Fruit fly (Drosophila melanogaster) whole organism, prepupa: ENCODE data around the gene CG10286.

ENCODE experiments used
- CG11762 ChIP-seq: fragments of 200-800 bp; sonication (Bioruptor generic); optimal IDR thresholded peaks from 3 replicates; lab custom pipeline; 2016; ENCODE audit warnings: missing biosample characterization, missing genetic modification characterization; ENCODE audit not compliant: insufficient read depth
- CG6163 ChIP-seq: fragments of 200-800 bp; sonication (Bioruptor generic); IDR thresholded peaks from 3 replicates; pipeline ENCODE4 v1.3.6; 2022; ENCODE audit warnings: missing biosample characterization, missing genetic modification characterization
- CG8319 ChIP-seq: fragments of 200-800 bp; sonication (Bioruptor generic); optimal IDR thresholded peaks from 3 replicates; lab custom pipeline; 2016; ENCODE audit warnings: missing biosample characterization, missing genetic modification characterization
- Eip93F ChIP-seq: fragments of 200-800 bp; sonication (Bioruptor generic); optimal IDR thresholded peaks from 2 replicates; lab custom pipeline; 2016; ENCODE audit warnings: missing biosample characterization, mild to moderate bottlenecking, missing genetic modification characterization
- Hr38 ChIP-seq: sonication (Bioruptor generic); optimal IDR thresholded peaks from 2 replicates; lab custom pipeline; 2016; ENCODE audit warnings: missing biosample characterization, missing genetic modification characterization
- Hr4 ChIP-seq: fragments of 200-800 bp; sonication (Bioruptor generic); optimal IDR thresholded peaks from 3 replicates; lab custom pipeline; 2016; ENCODE audit warnings: missing biosample characterization, missing genetic modification characterization
- Smox ChIP-seq: fragments of 200-800 bp; sonication (Bioruptor generic); optimal IDR thresholded peaks from 3 replicates; lab custom pipeline; 2016; ENCODE audit warnings: missing biosample characterization, missing genetic modification characterization
- achi ChIP-seq: fragments of 200-800 bp; sonication (Bioruptor generic); optimal IDR thresholded peaks from 3 replicates; lab custom pipeline; 2016; ENCODE audit warnings: missing biosample characterization, missing genetic modification characterization
- dsx ChIP-seq: fragments of 200-800 bp; optimal IDR thresholded peaks from 3 replicates; lab custom pipeline; 2019; ENCODE audit warnings: missing biosample characterization, mild to moderate bottlenecking, missing genetic modification characterization, moderate library complexity; ENCODE audit not compliant: poor library complexity, severe bottlenecking
- ss ChIP-seq, 2 experiments: fragments of 200-800 bp; sonication (Bioruptor generic); optimal IDR thresholded peaks; 2 replicates in 1 of 2; 3 replicates in 1 of 2; lab custom pipeline; 2017 to 2018; ENCODE audit warnings: mild to moderate bottlenecking in 2 of 2, missing biosample characterization in 2 of 2, missing genetic modification characterization in 2 of 2, moderate library complexity in 1 of 2

DNA sequence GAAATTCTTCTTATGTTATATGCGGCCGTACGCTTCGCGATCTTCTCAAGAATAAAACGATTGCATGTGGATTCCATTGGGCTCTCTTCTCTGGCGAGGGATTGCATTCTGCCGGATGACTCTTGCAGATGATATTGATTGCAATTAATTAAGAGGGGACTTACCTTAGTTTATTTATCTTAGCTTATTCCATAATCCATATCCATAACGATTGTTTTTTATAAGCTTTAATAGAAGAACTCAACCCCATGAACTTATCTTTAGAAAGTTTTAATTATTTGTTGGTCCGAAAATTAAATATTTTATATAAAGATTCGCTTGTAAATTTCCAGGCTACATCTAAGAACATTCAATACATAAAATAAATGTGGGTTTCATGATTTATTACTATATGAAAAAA is 7.2 kb downstream of the CG10286 start, which contains the start of gene CRAT:
- TF ChIP-seq CG11762 (GFP tag; lab: Kevin White, UChicago) = no peak
- TF ChIP-seq dsx = no peak
- no peak for TF ChIP-seq achi
- no peak for TF ChIP-seq Hr38
- TF ChIP-seq Eip93F (GFP tag; lab: Kevin White, UChicago) = no peak
- TF ChIP-seq Smox (GFP tag; lab: Kevin White, UChicago) = no peak
- no peak for TF ChIP-seq CG8319 (GFP tag; lab: Kevin White, UChicago)
- TF ChIP-seq Hr4 (GFP tag; lab: Kevin White, UChicago) = no peak
- no peak for TF ChIP-seq CG6163
- no peak for TF ChIP-seq ss (GFP tag; optimal IDR thresholded peaks at IDR 0.05; lab: Kevin White, UChicago)
